Worm (Caenorhabditis elegans): ENCODE results near the gene tsfm-1.

DNA sequence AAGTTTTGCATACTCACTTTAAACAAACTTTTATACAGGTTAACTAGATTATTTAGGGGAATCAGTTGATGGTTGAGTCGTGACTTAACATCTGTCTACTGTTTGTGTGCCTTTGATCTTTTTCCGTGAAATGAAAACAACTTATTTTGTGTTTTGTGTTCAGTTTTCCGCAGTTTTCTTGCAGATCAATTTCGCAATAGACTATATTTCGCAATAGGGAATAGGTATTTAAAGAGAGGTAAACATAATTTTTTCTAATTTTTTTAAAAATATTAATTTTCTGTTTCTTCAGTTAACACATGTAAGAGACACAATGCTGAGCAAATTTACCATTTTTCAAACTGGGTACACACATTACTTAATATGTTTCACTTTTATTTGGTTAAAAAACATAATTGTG is 10.0 kb downstream of the tsfm-1 start, which contains the start of gene tbb-6:
- no peak for TF ChIP-seq crh-2 (tag; optimal IDR thresholded peaks at IDR 0.05)
- no peak for TF ChIP-seq ceh-82 (tag; optimal IDR thresholded peaks at IDR 0.05)
- no peak for TF ChIP-seq lin-13 (GFP tag; optimal IDR thresholded peaks at IDR 0.05)
- TF ChIP-seq sma-3 (GFP tag; optimal IDR thresholded peaks at IDR 0.05), result no peak
- TF ChIP-seq sma-9 (GFP tag; optimal IDR thresholded peaks at IDR 0.05), result no peak
- no peak for TF ChIP-seq sma-9 (tag; optimal IDR thresholded peaks at IDR 0.05)
- TF ChIP-seq dmd-4 (tag; optimal IDR thresholded peaks at IDR 0.05), result no peak

Measured in whole organism, L2 larva.